Worm (Caenorhabditis elegans): ENCODE data around the gene clec-234.

- TF ChIP-seq skn-1 (tag; optimal IDR thresholded peaks at IDR 0.05): no peak
- TF ChIP-seq fos-1 (tag; optimal IDR thresholded peaks at IDR 0.05): no peak
- TF ChIP-seq blmp-1 (tag; optimal IDR thresholded peaks at IDR 0.05; ENCODE audit: insufficient read depth): no peak
- TF ChIP-seq lin-11 (tag; optimal IDR thresholded peaks at IDR 0.05): no peak
- no peak for TF ChIP-seq zag-1 (tag; optimal IDR thresholded peaks at IDR 0.05)
- TF ChIP-seq unc-55 (GFP tag; optimal IDR thresholded peaks at IDR 0.05): no peak
- no peak for TF ChIP-seq elt-3 (tag; optimal IDR thresholded peaks at IDR 0.05)
- no peak for TF ChIP-seq elt-1 (tag; optimal IDR thresholded peaks at IDR 0.05)
- TF ChIP-seq egl-27 (tag; optimal IDR thresholded peaks at IDR 0.05): no peak
- no peak for TF ChIP-seq ceh-82 (tag; optimal IDR thresholded peaks at IDR 0.05)
- TF ChIP-seq nhr-10 (tag; optimal IDR thresholded peaks at IDR 0.05): no peak
These were observed 25.7 kb downstream of the clec-234 start, which contains the start of gene F26D2.3 for ce11 chrV:16407663-16408062.
